Worm (Caenorhabditis elegans) whole organism, L4 larva: Measurements from ENCODE around the gene F33E11.2.

ENCODE experiments used
- F26F4.8 ChIP-seq: fragments of 200-800 bp; sonication (Bioruptor generic); conservative IDR thresholded peaks from 2 replicates; pipeline ENCODE4 v1.3.6; 2022; ENCODE audit warnings: missing genetic modification characterization, missing compliant biosample characterization
- F49E8.2 ChIP-seq: sonication (generic microtip); optimal IDR thresholded peaks from 2 replicates; lab custom pipeline; 2016; ENCODE audit warnings: missing compliant biosample characterization, mild to moderate bottlenecking, missing genetic modification characterization, borderline replicate concordance
- T20F7.1 ChIP-seq: fragments of 200-800 bp; sonication (Bioruptor generic); optimal IDR thresholded peaks from 2 replicates; lab custom pipeline; 2018; ENCODE audit warnings: mild to moderate bottlenecking, missing genetic modification characterization, missing compliant biosample characterization
- T26A8.4 ChIP-seq: fragments of 200-800 bp; sonication (Bioruptor generic); IDR thresholded peaks from 2 replicates; pipeline ENCODE4 v1.3.6; 2022; ENCODE audit warnings: missing genetic modification characterization, missing compliant biosample characterization
- Y48G9A.11 ChIP-seq: fragments of 200-800 bp; sonication (Bioruptor generic); IDR thresholded peaks from 2 replicates; pipeline ENCODE4 v1.3.6; 2022; ENCODE audit warnings: missing genetic modification reagents, missing genetic modification characterization, missing compliant biosample characterization
- ZK546.5 ChIP-seq, 2 experiments: sonication (generic microtip); optimal IDR thresholded peaks; 2 replicates each; lab custom pipeline; 2017; ENCODE audit warnings: missing biosample characterization in 2 of 2, missing genetic modification characterization in 2 of 2
- aha-1 ChIP-seq: fragments of 150-350 bp; peaks from one replicate; lab custom pipeline; 2014; ENCODE audit warnings: missing biosample characterization, missing genetic modification characterization
- ama-1 ChIP-seq: fragments of 150-350 bp; optimal IDR thresholded peaks from 2 replicates; lab custom pipeline; 2014; ENCODE audit warnings: inconsistent platforms, mixed read lengths
- arid-1 ChIP-seq: fragments of 200-800 bp; sonication (Bioruptor generic); conservative IDR thresholded peaks from 2 replicates; pipeline ENCODE4 v1.3.6; 2022; ENCODE audit warnings: missing genetic modification reagents, missing genetic modification characterization, missing compliant biosample characterization
- ceh-20 ChIP-seq: fragments of 200-800 bp; sonication (Bioruptor generic); IDR thresholded peaks from 2 replicates; pipeline ENCODE4 v1.3.6; 2022; ENCODE audit warnings: missing genetic modification reagents, missing genetic modification characterization, missing compliant biosample characterization
- ceh-62 ChIP-seq: sonication (generic microtip); optimal IDR thresholded peaks from 2 replicates; lab custom pipeline; 2017; ENCODE audit warnings: missing biosample characterization, missing genetic modification characterization
- ceh-82 ChIP-seq: sonication (generic microtip); optimal IDR thresholded peaks from 2 replicates; lab custom pipeline; 2017; ENCODE audit warnings: missing biosample characterization, missing genetic modification characterization
- daf-12 ChIP-seq: fragments of 150-350 bp; optimal IDR thresholded peaks from 2 replicates; lab custom pipeline; 2014; ENCODE audit warnings: missing biosample characterization, missing genetic modification reagents, missing genetic modification characterization
- daf-16 ChIP-seq, 3 experiments: sonication (generic microtip); optimal IDR thresholded peaks; 2 replicates each; lab custom pipeline; 2016 to 2017; ENCODE audit warnings: missing genetic modification characterization in 3 of 3, missing genetic modification reagents in 3 of 3, mild to moderate bottlenecking in 2 of 3, missing compliant biosample characterization in 2 of 3, missing biosample characterization in 1 of 3, moderate library complexity in 1 of 3
- daf-19 ChIP-seq: fragments of 200-800 bp; sonication (Bioruptor generic); conservative IDR thresholded peaks from 2 replicates; pipeline ENCODE4 v1.3.6; 2022; ENCODE audit warnings: missing genetic modification characterization, missing compliant biosample characterization
- dmd-6 ChIP-seq: fragments of 200-800 bp; sonication (Bioruptor generic); IDR thresholded peaks from 2 replicates; pipeline ENCODE4 v1.3.6; 2022; ENCODE audit warnings: missing genetic modification reagents, missing genetic modification characterization, missing compliant biosample characterization
- dmd-9 ChIP-seq: fragments of 200-800 bp; sonication (Bioruptor generic); IDR thresholded peaks from 2 replicates; pipeline ENCODE4 v1.3.6; 2022; ENCODE audit warnings: missing genetic modification reagents, missing genetic modification characterization, missing compliant biosample characterization
- dpl-1 ChIP-seq: fragments of 150-350 bp; optimal IDR thresholded peaks from 2 replicates; lab custom pipeline; 2014; ENCODE audit warnings: missing biosample characterization, missing genetic modification reagents, missing genetic modification characterization
- duxl-1 ChIP-seq: sonication (generic microtip); optimal IDR thresholded peaks from 2 replicates; lab custom pipeline; 2016; ENCODE audit warnings: mild to moderate bottlenecking, missing genetic modification characterization, moderate library complexity, missing compliant biosample characterization; ENCODE audit not compliant: poor library complexity
- egl-43 ChIP-seq: fragments of 200-800 bp; sonication (Bioruptor generic); IDR thresholded peaks from 2 replicates; pipeline ENCODE4 v1.3.6; 2022; ENCODE audit warnings: missing genetic modification reagents, missing genetic modification characterization, missing compliant biosample characterization
- gei-8 ChIP-seq: fragments of 200-800 bp; sonication (Bioruptor generic); optimal IDR thresholded peaks from 2 replicates; lab custom pipeline; 2018; ENCODE audit warnings: mild to moderate bottlenecking, missing genetic modification characterization, missing compliant biosample characterization
- hlh-11 ChIP-seq: fragments of 200-800 bp; sonication (Bioruptor generic); optimal IDR thresholded peaks from 2 replicates; lab custom pipeline; 2018; ENCODE audit warnings: mild to moderate bottlenecking, missing genetic modification characterization, missing compliant biosample characterization
- lim-7 ChIP-seq: fragments of 200-800 bp; sonication (Bioruptor generic); IDR thresholded peaks from 2 replicates; pipeline ENCODE4 v1.3.6; 2022; ENCODE audit warnings: missing genetic modification characterization, missing compliant biosample characterization
- lin-1 ChIP-seq: fragments of 200-800 bp; sonication (Bioruptor generic); IDR thresholded peaks from 2 replicates; pipeline ENCODE4 v1.3.6; 2022; ENCODE audit warnings: missing genetic modification reagents, missing genetic modification characterization, missing compliant biosample characterization
- lin-38 ChIP-seq: fragments of 200-800 bp; sonication (Bioruptor generic); IDR thresholded peaks from 2 replicates; pipeline ENCODE4 v1.3.6; 2022; ENCODE audit warnings: missing genetic modification reagents, missing genetic modification characterization, missing compliant biosample characterization
- madf-5 ChIP-seq, 2 experiments: fragments of 200-800 bp; sonication (Bioruptor generic); IDR thresholded peaks; 2 replicates each; pipeline ENCODE4 v1.3.6; 2022; ENCODE audit warnings: missing compliant biosample characterization in 2 of 2, missing genetic modification characterization in 2 of 2
- mdl-1 ChIP-seq, 2 experiments: fragments of 150-350 bp in 1 of 2; sonication (generic microtip) in 1 of 2; optimal IDR thresholded peaks; 2 replicates each; lab custom pipeline; 2014 to 2017; ENCODE audit warnings: missing biosample characterization in 2 of 2, missing genetic modification characterization in 2 of 2
- mdt-29 ChIP-seq: fragments of 200-800 bp; sonication (Bioruptor generic); IDR thresholded peaks from 2 replicates; pipeline ENCODE4 v1.3.6; 2022; ENCODE audit warnings: missing genetic modification reagents, missing genetic modification characterization, missing compliant biosample characterization
- mep-1 ChIP-seq: fragments of 150-350 bp; sonication (generic microtip); optimal IDR thresholded peaks from 3 replicates; lab custom pipeline; 2014; ENCODE audit warnings: missing biosample characterization, missing genetic modification characterization
- mxl-3 ChIP-seq: fragments of 200-800 bp; sonication (Bioruptor generic); optimal IDR thresholded peaks from 2 replicates; lab custom pipeline; 2018; ENCODE audit warnings: mild to moderate bottlenecking, missing genetic modification characterization, missing compliant biosample characterization
- nhr-10 ChIP-seq: fragments of 150-350 bp; optimal IDR thresholded peaks from 2 replicates; lab custom pipeline; 2014; ENCODE audit warnings: missing biosample characterization, missing genetic modification characterization
- nhr-237 ChIP-seq: sonication (generic microtip); optimal IDR thresholded peaks from 2 replicates; lab custom pipeline; 2017; ENCODE audit warnings: missing biosample characterization, missing genetic modification characterization
- nhr-25 ChIP-seq: sonication (generic microtip); optimal IDR thresholded peaks from 2 replicates; lab custom pipeline; 2017; ENCODE audit warnings: missing genetic modification characterization, mild to moderate bottlenecking, missing compliant biosample characterization, antibody characterized with exemption, moderate library complexity, borderline replicate concordance; ENCODE audit not compliant: insufficient read depth
- nhr-28 ChIP-seq: fragments of 150-350 bp; optimal IDR thresholded peaks from 2 replicates; lab custom pipeline; 2014; ENCODE audit warnings: missing biosample characterization, missing genetic modification characterization
- nhr-48 ChIP-seq: sonication (generic microtip); optimal IDR thresholded peaks from 2 replicates; lab custom pipeline; 2016; ENCODE audit warnings: mild to moderate bottlenecking, missing genetic modification characterization, missing compliant biosample characterization
- nhr-77 ChIP-seq: fragments of 150-350 bp; optimal IDR thresholded peaks from 2 replicates; lab custom pipeline; 2014; ENCODE audit warnings: missing biosample characterization, missing genetic modification characterization
- php-3 ChIP-seq: fragments of 200-800 bp; sonication (Bioruptor generic); IDR thresholded peaks from 2 replicates; pipeline ENCODE4 v1.3.6; 2022; ENCODE audit warnings: missing genetic modification reagents, missing genetic modification characterization, missing compliant biosample characterization
- pqm-1 ChIP-seq: sonication (generic microtip); optimal IDR thresholded peaks from 2 replicates; lab custom pipeline; 2017; ENCODE audit warnings: missing biosample characterization, missing genetic modification characterization
- saeg-2 ChIP-seq: fragments of 200-800 bp; sonication (Bioruptor generic); IDR thresholded peaks from 2 replicates; pipeline ENCODE4 v1.3.6; 2022; ENCODE audit warnings: missing genetic modification reagents, missing genetic modification characterization, missing compliant biosample characterization
- sdz-12 ChIP-seq: fragments of 200-800 bp; sonication (Bioruptor generic); optimal IDR thresholded peaks from 2 replicates; lab custom pipeline; 2018; ENCODE audit warnings: mild to moderate bottlenecking, missing genetic modification characterization, missing compliant biosample characterization
- spr-1 ChIP-seq: sonication (generic microtip); optimal IDR thresholded peaks from 2 replicates; lab custom pipeline; 2016; ENCODE audit warnings: mild to moderate bottlenecking, missing genetic modification characterization, missing compliant biosample characterization
- spr-3 ChIP-seq: fragments of 200-800 bp; sonication (Bioruptor generic); optimal IDR thresholded peaks from 2 replicates; lab custom pipeline; 2018; ENCODE audit warnings: mild to moderate bottlenecking, missing genetic modification characterization, missing compliant biosample characterization
- tra-1 ChIP-seq: fragments of 200-800 bp; sonication (Bioruptor generic); IDR thresholded peaks from 2 replicates; pipeline ENCODE4 v1.3.6; 2022; ENCODE audit warnings: missing genetic modification reagents, missing genetic modification characterization, missing compliant biosample characterization
- unc-62 ChIP-seq, 3 experiments: fragments of 150-350 bp in 1 of 3; sonication (generic microtip); optimal IDR thresholded peaks in 2 of 3; peaks in 1 of 3; 1 replicate in 1 of 3; 2 replicates in 2 of 3; lab custom pipeline; 2014 to 2017; ENCODE audit warnings: missing biosample characterization in 3 of 3, missing genetic modification characterization in 3 of 3, missing genetic modification reagents in 3 of 3, missing genotype in 1 of 3
- zfp-3 ChIP-seq: fragments of 200-800 bp; sonication (Bioruptor generic); conservative IDR thresholded peaks from 2 replicates; pipeline ENCODE4 v1.3.6; 2022; ENCODE audit warnings: missing genetic modification reagents, missing genetic modification characterization, missing compliant biosample characterization
- zip-2 ChIP-seq: fragments of 150-350 bp; optimal IDR thresholded peaks from 2 replicates; lab custom pipeline; 2014; ENCODE audit warnings: missing biosample characterization, missing genetic modification characterization
- ztf-11 ChIP-seq: fragments of 150-350 bp; optimal IDR thresholded peaks from 2 replicates; lab custom pipeline; 2014; ENCODE audit warnings: missing biosample characterization, missing genetic modification characterization

Gene F33E11.2

ce11 chrV:332585-332984 lies 34.8 kb downstream of the F33E11.2 start (continued):
- TF ChIP-seq ZK546.5 (tag; optimal IDR thresholded peaks at IDR 0.05; lab: Kevin White, UChicago) (no peak), nhr-10 (no peak), nhr-77 (tag; lab: Kevin White, UChicago) (peak; percentile 29), aha-1 (peak; percentile 65), daf-16 (GFP tag; optimal IDR thresholded peaks at IDR 0.05; lab: Kevin White, UChicago) (no peak), daf-16 (tag; optimal IDR thresholded peaks at IDR 0.05; lab: Kevin White, UChicago) (peak; percentile 94), dmd-6 (peak; percentile 93), hlh-11 (tag; lab: Kevin White, UChicago) (peak; percentile 77), mdl-1 (tag; optimal IDR thresholded peaks at IDR 0.05; lab: Kevin White, UChicago) (peak in 1 of 2 experiments; percentile 15), nhr-28 (tag; lab: Kevin White, UChicago) (peak; percentile 83), dpl-1 (no peak), mxl-3 (GFP tag; lab: Kevin White, UChicago) (peak; percentile 27), ceh-20 (GFP tag; lab: Robert Waterston, UW) (no peak), Y48G9A.11 (GFP tag; lab: Robert Waterston, UW) (no peak), mep-1 (tag; lab: Kevin White, UChicago) (no peak)
- TF ChIP-seq, all 104 proteins: peak for 13

ce11 chrV:333713-334112 lies 36.0 kb downstream of the F33E11.2 start:
- TF ChIP-seq spr-3 (GFP tag; lab: Kevin White, UChicago) (no peak), madf-5 (GFP tag; IDR thresholded peaks at IDR 0.05; lab: Robert Waterston, UW) (no peak), nhr-25 (tag; lab: Kevin White, UChicago) (no peak), nhr-77 (tag; lab: Kevin White, UChicago) (peak; percentile 90), F26F4.8 (GFP tag; lab: Robert Waterston, UW) (no peak), unc-62 (GFP tag; optimal IDR thresholded peaks at IDR 0.05 in 1 of 2; lab: Kevin White, UChicago) (peak in 1 of 2 experiments; percentile 82), unc-62 (tag; optimal IDR thresholded peaks at IDR 0.05; lab: Kevin White, UChicago) (no peak), zip-2 (tag; lab: Kevin White, UChicago) (no peak), T26A8.4 (GFP tag; lab: Robert Waterston, UW) (no peak), gei-8 (GFP tag; lab: Kevin White, UChicago) (no peak), tra-1 (GFP tag; lab: Robert Waterston, UW) (peak; percentile 74; the same call in 1 of the 2 replicates), lin-1 (GFP tag; lab: Robert Waterston, UW) (0 out of 2 replicates have a peak, but pooled peaks have one; percentile 36), Y48G9A.11 (GFP tag; lab: Robert Waterston, UW) (no peak), dmd-9 (GFP tag; lab: Robert Waterston, UW) (no peak), nhr-48 (tag; lab: Kevin White, UChicago) (peak; percentile 71), mxl-3 (GFP tag; lab: Kevin White, UChicago) (peak; percentile 5), zfp-3 (GFP tag; lab: Robert Waterston, UW) (no peak), saeg-2 (GFP tag; lab: Robert Waterston, UW) (no peak), hlh-11 (tag; lab: Kevin White, UChicago) (peak; percentile 85), T20F7.1 (no peak), ztf-11 (tag; lab: Kevin White, UChicago) (no peak), lim-7 (GFP tag; lab: Robert Waterston, UW) (no peak), daf-16 (GFP tag; optimal IDR thresholded peaks at IDR 0.05; lab: Kevin White, UChicago) (peak in 1 of 2 experiments; percentile 45), daf-16 (tag; optimal IDR thresholded peaks at IDR 0.05; lab: Kevin White, UChicago) (peak; percentile 88), ceh-82 (no peak), pqm-1 (peak; percentile 99), php-3 (GFP tag; lab: Robert Waterston, UW) (peak; percentile 85), duxl-1 (no peak), nhr-10 (peak; percentile 25), arid-1 (GFP tag; lab: Robert Waterston, UW) (no peak), sdz-12 (no peak), nhr-237 (tag; lab: Kevin White, UChicago) (no peak), daf-12 (tag; lab: Kevin White, UChicago) (no peak), egl-43 (GFP tag; lab: Robert Waterston, UW) (no peak), ama-1 (lab: Kevin White, UChicago) (no peak), spr-1 (tag; lab: Kevin White, UChicago) (no peak), ceh-62 (tag; lab: Kevin White, UChicago) (no peak), daf-19 (GFP tag; lab: Robert Waterston, UW) (no peak), lin-38 (no peak), ceh-20 (GFP tag; lab: Robert Waterston, UW) (no peak), F49E8.2 (tag; lab: Kevin White, UChicago) (no peak), mdl-1 (tag; optimal IDR thresholded peaks at IDR 0.05; lab: Kevin White, UChicago) (peak in 1 of 2 experiments; percentile 28), mdt-29 (no peak)
